Worm (Caenorhabditis elegans): ENCODE results near the gene fubl-2.

fubl-2 gene

DNA sequence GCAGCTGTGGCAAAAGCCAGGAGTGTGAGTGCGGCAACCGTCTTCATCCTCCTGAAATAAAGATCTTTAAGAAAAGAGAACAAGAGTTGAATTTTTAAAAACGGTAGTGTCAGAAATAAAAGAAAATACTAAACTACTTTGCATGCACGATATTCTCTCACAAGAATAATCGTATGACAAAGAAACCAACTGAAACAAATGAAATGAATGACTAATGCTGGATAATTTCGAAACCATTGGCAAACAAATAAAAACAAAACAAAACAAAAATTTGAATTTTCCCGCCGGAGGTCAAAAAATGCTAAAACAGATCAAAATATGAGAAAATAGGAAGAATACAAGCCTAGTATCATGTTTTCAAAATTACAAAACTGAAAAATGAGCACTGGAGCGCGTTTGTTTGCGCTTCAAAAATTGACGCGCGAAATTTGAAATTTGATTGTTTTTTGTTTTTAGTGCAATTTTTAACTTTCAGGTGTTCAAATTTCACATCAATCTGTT is 16.4 kb upstream of the fubl-2 start, which contains the start of gene cpg-2:
Gene cpg-2, minus strand, starts transcription at position 51 of the 501 bp plus-strand sequence.
- TF ChIP-seq hlh-15 (tag; optimal IDR thresholded peaks at IDR 0.05): no peak
- TF ChIP-seq ceh-22 (tag; optimal IDR thresholded peaks at IDR 0.05): no peak
- no peak for TF ChIP-seq ttx-3 (tag; optimal IDR thresholded peaks at IDR 0.05)
- TF ChIP-seq zip-5 (tag; optimal IDR thresholded peaks at IDR 0.05): no peak
- no peak for TF ChIP-seq ceh-18 (tag; optimal IDR thresholded peaks at IDR 0.05)
- no peak for TF ChIP-seq pag-3 (tag; optimal IDR thresholded peaks at IDR 0.05; ENCODE audit: borderline replicate concordance)
- TF ChIP-seq odd-2 (tag; optimal IDR thresholded peaks at IDR 0.05): no peak
- TF ChIP-seq lim-6 (tag; optimal IDR thresholded peaks at IDR 0.05): no peak
- TF ChIP-seq fkh-6 (tag; optimal IDR thresholded peaks at IDR 0.05): no peak
- TF ChIP-seq nhr-232 (tag; optimal IDR thresholded peaks at IDR 0.05): no peak
- no peak for TF ChIP-seq sox-4 (tag; optimal IDR thresholded peaks at IDR 0.05)
- TF ChIP-seq dve-1 (tag; optimal IDR thresholded peaks at IDR 0.05): no peak
- no peak for TF ChIP-seq syd-9 (tag; optimal IDR thresholded peaks at IDR 0.05)
- no peak for TF ChIP-seq unc-3 (GFP tag; conservative IDR thresholded peaks at IDR 0.05)
- no peak for TF ChIP-seq unc-3 (tag; optimal IDR thresholded peaks at IDR 0.05)

- TF ChIP-seq ceh-14 (tag; optimal IDR thresholded peaks at IDR 0.05): no peak
- no peak for TF ChIP-seq mec-3 (tag; optimal IDR thresholded peaks at IDR 0.05; ENCODE audit: borderline replicate concordance)
- TF ChIP-seq C08G9.2 (tag; optimal IDR thresholded peaks at IDR 0.05): no peak
- no peak for TF ChIP-seq T23F11.4 (GFP tag; optimal IDR thresholded peaks at IDR 0.05)
- TF ChIP-seq unc-3 (GFP tag; conservative IDR thresholded peaks at IDR 0.05): no peak
- TF ChIP-seq unc-3 (tag; optimal IDR thresholded peaks at IDR 0.05): no peak
- TF ChIP-seq ceh-6 (GFP tag; optimal IDR thresholded peaks at IDR 0.05): no peak
- TF ChIP-seq F13H6.1 (tag; optimal IDR thresholded peaks at IDR 0.05): no peak
- TF ChIP-seq ref-2 (tag; optimal IDR thresholded peaks at IDR 0.05): no peak
- no peak for TF ChIP-seq sdc-2 (tag; optimal IDR thresholded peaks at IDR 0.05)
- TF ChIP-seq pha-4 (tag; optimal IDR thresholded peaks at IDR 0.05): no peak
- no peak for TF ChIP-seq C38D4.7 (GFP tag; optimal IDR thresholded peaks at IDR 0.05)
Measured at ce11 chrIII:7101814-7102477, 14.4 kb upstream of the fubl-2 start.

- no peak for TF ChIP-seq elt-2 (tag; optimal IDR thresholded peaks at IDR 0.05)
- no peak for TF ChIP-seq rnt-1 (tag; optimal IDR thresholded peaks at IDR 0.05)
- no peak for TF ChIP-seq dmd-4 (tag; optimal IDR thresholded peaks at IDR 0.05; ENCODE audit: borderline replicate concordance)
- TF ChIP-seq mec-3 (tag; optimal IDR thresholded peaks at IDR 0.05; ENCODE audit: borderline replicate concordance): no peak
- TF ChIP-seq hlh-13 (GFP tag; optimal IDR thresholded peaks at IDR 0.05): no peak
- TF ChIP-seq K02D7.2 (tag; optimal IDR thresholded peaks at IDR 0.05): no peak
- TF ChIP-seq dve-1 (tag; optimal IDR thresholded peaks at IDR 0.05): no peak
- TF ChIP-seq pqm-1 (tag; optimal IDR thresholded peaks at IDR 0.05): no peak
- TF ChIP-seq unc-86 (tag; optimal IDR thresholded peaks at IDR 0.05): no peak
- TF ChIP-seq nfya-1 (tag; optimal IDR thresholded peaks at IDR 0.05): no peak
- no peak for TF ChIP-seq zip-5 (tag; optimal IDR thresholded peaks at IDR 0.05)
- TF ChIP-seq ahr-1 (tag; optimal IDR thresholded peaks at IDR 0.05): no peak
Measured at ce11 chrIII:7100001-7100400, 12.5 kb upstream of the fubl-2 start, which contains the start of gene ZK418.11. Gene ZK418.11 (plus strand): TSS chrIII:7100289.

DNA sequence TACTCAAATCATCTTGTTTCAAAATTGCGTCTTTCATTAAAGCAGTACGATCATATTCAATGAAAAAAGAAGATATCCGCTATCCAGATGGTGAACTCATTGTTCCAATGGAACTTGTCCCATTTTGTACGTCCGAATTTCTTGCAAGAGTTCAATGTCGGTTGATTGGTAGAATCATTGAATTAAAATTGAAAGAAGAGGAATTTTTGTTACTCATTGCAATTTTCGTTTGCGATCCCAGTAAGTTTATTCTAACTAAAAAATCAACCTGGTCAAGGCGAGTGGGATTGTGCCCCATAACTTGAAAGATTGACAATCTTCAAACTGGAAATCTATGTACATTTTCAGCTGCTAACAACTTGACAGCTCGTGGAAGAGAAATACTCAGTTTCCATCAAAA is 8.9 kb upstream of the fubl-2 start:
- TF ChIP-seq tbx-2 (tag; optimal IDR thresholded peaks at IDR 0.05) (no peak), ceh-22 (tag; optimal IDR thresholded peaks at IDR 0.05) (no peak), dmd-4 (tag; optimal IDR thresholded peaks at IDR 0.05; ENCODE audit: borderline replicate concordance) (no peak), ets-4 (tag; optimal IDR thresholded peaks at IDR 0.05) (no peak), ceh-9 (tag; optimal IDR thresholded peaks at IDR 0.05) (no peak), pqm-1 (tag; optimal IDR thresholded peaks at IDR 0.05) (no peak), fkh-10 (GFP tag; optimal IDR thresholded peaks at IDR 0.05) (no peak), mec-3 (tag; optimal IDR thresholded peaks at IDR 0.05; ENCODE audit: borderline replicate concordance) (no peak), ceh-14 (tag; optimal IDR thresholded peaks at IDR 0.05) (no peak), ceh-30 (tag; optimal IDR thresholded peaks at IDR 0.05) (no peak), ceh-31 (tag; optimal IDR thresholded peaks at IDR 0.05) (no peak), ama-1 (optimal IDR thresholded peaks at IDR 0.05) (no peak)
